Fruit fly (Drosophila melanogaster): ENCODE measurements around the gene cic.

dm6 chr3R:20291106-20291505, 38.5 kb downstream of the cic start:
- no peak for TF ChIP-seq Sox15 (GFP tag; optimal IDR thresholded peaks at IDR 0.05)
- no peak for TF ChIP-seq Eip78C (GFP tag)
- no peak for TF ChIP-seq Smox (GFP tag; optimal IDR thresholded peaks at IDR 0.05)
- no peak for TF ChIP-seq lz (GFP tag; optimal IDR thresholded peaks at IDR 0.05)
- no peak for TF ChIP-seq Met (GFP tag; optimal IDR thresholded peaks at IDR 0.05)
- no peak for TF ChIP-seq net (GFP tag; optimal IDR thresholded peaks at IDR 0.05)
- TF ChIP-seq CG8119 (GFP tag; IDR thresholded peaks at IDR 0.05): no peak
- no peak for TF ChIP-seq achi (GFP tag; optimal IDR thresholded peaks at IDR 0.05)
- TF ChIP-seq CG9139 (GFP tag; optimal IDR thresholded peaks at IDR 0.05): no peak
- TF ChIP-seq dsx (GFP tag; optimal IDR thresholded peaks at IDR 0.05; ENCODE audit: poor library complexity, severe bottlenecking): no peak
